Worm (Caenorhabditis elegans) whole organism, L3 larva: ENCODE measurements around the gene srt-65.

ENCODE experiments used
- ZK546.5 ChIP-seq: sonication (generic microtip); optimal IDR thresholded peaks from 2 replicates; lab custom pipeline; 2017; ENCODE audit warnings: missing biosample characterization, missing genetic modification characterization
- aly-2 ChIP-seq: fragments of 150-350 bp; optimal IDR thresholded peaks from 2 replicates; lab custom pipeline; 2014; ENCODE audit warnings: missing biosample characterization, missing genetic modification characterization
- ama-1 ChIP-seq: fragments of 150-350 bp; optimal IDR thresholded peaks from 2 replicates; lab custom pipeline; 2018
- ceh-16 ChIP-seq: sonication (generic microtip); optimal IDR thresholded peaks from 2 replicates; lab custom pipeline; 2017; ENCODE audit warnings: missing biosample characterization, missing genetic modification characterization
- ceh-28 ChIP-seq: fragments of 150-350 bp; optimal IDR thresholded peaks from 2 replicates; lab custom pipeline; 2014; ENCODE audit warnings: missing biosample characterization, missing genetic modification reagents, missing genetic modification characterization
- ceh-9 ChIP-seq: sonication (generic microtip); optimal IDR thresholded peaks from 2 replicates; lab custom pipeline; 2018; ENCODE audit warnings: missing biosample characterization, missing genetic modification characterization
- egl-27 ChIP-seq: sonication (generic microtip); optimal IDR thresholded peaks from 4 replicates; lab custom pipeline; 2017; ENCODE audit warnings: missing biosample characterization, missing genetic modification reagents, missing genetic modification characterization
- egl-5 ChIP-seq: fragments of 150-350 bp; optimal IDR thresholded peaks from 2 replicates; lab custom pipeline; 2017; ENCODE audit warnings: missing biosample characterization, missing genetic modification reagents, missing genetic modification characterization, inconsistent platforms
- elt-1 ChIP-seq: fragments of 150-350 bp; optimal IDR thresholded peaks from 2 replicates; lab custom pipeline; 2014; ENCODE audit warnings: missing biosample characterization, missing genetic modification characterization
- elt-2 ChIP-seq: sonication (generic microtip); optimal IDR thresholded peaks from 2 replicates; lab custom pipeline; 2016; ENCODE audit warnings: missing genetic modification reagents, mild to moderate bottlenecking, missing genetic modification characterization, missing compliant biosample characterization
- eor-1 ChIP-seq, 2 experiments: fragments of 150-350 bp; optimal IDR thresholded peaks; 2 replicates each; lab custom pipeline; 2014 to 2018; ENCODE audit warnings: missing biosample characterization in 2 of 2, missing genetic modification characterization in 2 of 2
- fos-1 ChIP-seq: fragments of 150-350 bp; optimal IDR thresholded peaks from 2 replicates; lab custom pipeline; 2014; ENCODE audit warnings: missing biosample characterization, missing genetic modification characterization
- hmg-11 ChIP-seq: sonication (generic microtip); optimal IDR thresholded peaks from 2 replicates; lab custom pipeline; 2016; ENCODE audit warnings: missing genetic modification characterization, missing compliant biosample characterization
- jun-1 ChIP-seq: fragments of 150-350 bp; optimal IDR thresholded peaks from 2 replicates; lab custom pipeline; 2014; ENCODE audit warnings: missing biosample characterization, missing genetic modification reagents, missing genetic modification characterization
- mdl-1 ChIP-seq: fragments of 150-350 bp; optimal IDR thresholded peaks from 2 replicates; lab custom pipeline; 2014; ENCODE audit warnings: missing biosample characterization, missing genetic modification characterization
- mml-1 ChIP-seq: fragments of 150-350 bp; sonication (generic microtip); optimal IDR thresholded peaks from 3 replicates; lab custom pipeline; 2014; ENCODE audit warnings: missing biosample characterization, missing genetic modification characterization
- nhr-11 ChIP-seq: fragments of 150-350 bp; optimal IDR thresholded peaks from 2 replicates; lab custom pipeline; 2014; ENCODE audit warnings: missing biosample characterization, missing genetic modification characterization
- nhr-12 ChIP-seq: fragments of 150-350 bp; optimal IDR thresholded peaks from 2 replicates; lab custom pipeline; 2014; ENCODE audit warnings: missing biosample characterization, missing genetic modification characterization
- nhr-23 ChIP-seq: fragments of 150-350 bp; optimal IDR thresholded peaks from 2 replicates; lab custom pipeline; 2014; ENCODE audit warnings: missing biosample characterization, missing genetic modification reagents, missing genetic modification characterization
- nhr-237 ChIP-seq: fragments of 150-350 bp; optimal IDR thresholded peaks from 2 replicates; lab custom pipeline; 2014; ENCODE audit warnings: missing biosample characterization, missing genetic modification characterization
- nhr-67 ChIP-seq: fragments of 150-350 bp; optimal IDR thresholded peaks from 2 replicates; lab custom pipeline; 2014; ENCODE audit warnings: missing biosample characterization, missing genetic modification characterization
- nhr-76 ChIP-seq: fragments of 150-350 bp; sonication (generic microtip); optimal IDR thresholded peaks from 5 replicates; lab custom pipeline; 2014; ENCODE audit warnings: missing biosample characterization, missing genetic modification characterization
- nhr-77 ChIP-seq: fragments of 150-350 bp; optimal IDR thresholded peaks from 2 replicates; lab custom pipeline; 2014; ENCODE audit warnings: missing biosample characterization, missing genetic modification characterization
- pha-4 ChIP-seq: fragments of 150-350 bp; optimal IDR thresholded peaks from 2 replicates; lab custom pipeline; 2014; ENCODE audit warnings: missing biosample characterization, missing genetic modification reagents, missing genetic modification characterization
- sea-2 ChIP-seq: fragments of 150-350 bp; sonication (generic microtip); optimal IDR thresholded peaks from 4 replicates; lab custom pipeline; 2014; ENCODE audit warnings: missing biosample characterization, missing genetic modification reagents, missing genetic modification characterization
- skn-1 ChIP-seq: fragments of 150-350 bp; optimal IDR thresholded peaks from 2 replicates; lab custom pipeline; 2014; ENCODE audit warnings: missing biosample characterization, missing genetic modification characterization
- tbx-2 ChIP-seq: sonication (generic microtip); optimal IDR thresholded peaks from 2 replicates; lab custom pipeline; 2016; ENCODE audit warnings: mild to moderate bottlenecking, missing genetic modification characterization, missing compliant biosample characterization
- unc-62 ChIP-seq: fragments of 150-350 bp; sonication (generic microtip); optimal IDR thresholded peaks from 4 replicates; lab custom pipeline; 2014; ENCODE audit warnings: missing biosample characterization, missing genetic modification reagents, missing genetic modification characterization
- zag-1 ChIP-seq: fragments of 150-350 bp; optimal IDR thresholded peaks from 2 replicates; lab custom pipeline; 2014; ENCODE audit warnings: missing biosample characterization, missing genetic modification characterization
- ztf-4 ChIP-seq: fragments of 150-350 bp; optimal IDR thresholded peaks from 2 replicates; lab custom pipeline; 2014; ENCODE audit warnings: missing biosample characterization, missing genetic modification characterization

Gene srt-65

DNA sequence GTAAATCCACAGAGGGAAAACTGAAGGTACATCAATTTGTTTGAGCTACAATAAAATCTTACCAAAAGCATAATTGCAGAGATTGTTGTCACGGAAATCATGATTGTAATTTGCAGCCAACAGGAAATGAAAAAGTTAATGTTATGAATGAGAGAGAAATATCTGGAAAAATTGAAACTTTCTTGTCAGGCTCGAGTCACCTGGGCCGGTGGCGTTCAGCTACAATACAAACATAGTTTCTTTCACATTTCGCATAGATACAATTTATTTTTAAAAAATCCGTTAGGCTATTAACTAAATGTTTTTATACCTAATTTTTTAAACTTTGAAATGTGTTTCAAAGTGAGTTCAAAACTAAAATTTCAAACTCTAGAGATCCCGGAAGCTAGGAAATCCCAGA lies 15.1 kb downstream of the srt-65 start, which contains the start of gene srx-39:
TSS of gene srx-39 (minus strand) at position 101 of the 400 bp plus-strand sequence.
- no peak for TF ChIP-seq ZK546.5 (tag; lab: Kevin White, UChicago)
- TF ChIP-seq zag-1: no peak
- TF ChIP-seq nhr-11 (tag; lab: Kevin White, UChicago): no peak
- no peak for TF ChIP-seq nhr-76 (tag; lab: Kevin White, UChicago)
- no peak for TF ChIP-seq fos-1 (tag; lab: Kevin White, UChicago)
- TF ChIP-seq eor-1 (tag; optimal IDR thresholded peaks at IDR 0.05; lab: Kevin White, UChicago): no peak
- no peak for TF ChIP-seq ceh-28 (tag; lab: Kevin White, UChicago)

DNA sequence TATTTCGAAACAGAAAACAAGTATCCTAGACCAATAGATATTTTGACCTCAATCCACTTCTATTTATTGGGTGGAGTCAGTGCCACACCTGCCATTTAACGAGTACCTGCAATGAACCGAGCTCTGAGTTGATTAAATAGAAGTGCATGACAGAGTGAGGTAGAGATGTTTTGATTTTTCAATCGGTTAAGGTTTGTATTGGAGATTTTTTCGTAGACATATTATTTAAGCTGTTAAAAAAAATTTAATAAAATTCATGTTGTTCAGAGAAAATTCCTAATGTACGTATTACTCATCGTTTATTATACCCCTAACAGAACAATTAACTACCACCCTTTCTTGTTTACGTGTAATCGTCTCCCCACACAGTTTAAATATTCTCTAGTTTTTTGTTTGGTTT lies 17.2 kb downstream of the srt-65 start, which contains the start of gene srx-38:
TSS of gene srx-38 (minus strand) at position 101 of the 400 bp plus-strand sequence.
- no peak for TF ChIP-seq eor-1 (tag; optimal IDR thresholded peaks at IDR 0.05; lab: Kevin White, UChicago)
- TF ChIP-seq egl-27 (tag; lab: Kevin White, UChicago): no peak

- TF ChIP-seq hmg-11 (tag; lab: Kevin White, UChicago) (no peak), ceh-28 (tag; lab: Kevin White, UChicago) (no peak)
Observed at ce11 chrV:5150880-5151279, 21.9 kb downstream of the srt-65 start, which contains the start of gene srh-130. TSS of gene srh-130 (plus strand) at chrV:5151180.

ce11 chrV:5146394-5146793 lies 26.3 kb downstream of the srt-65 start, which contains the start of gene F14F9.6:
TSS of gene F14F9.6 (minus strand) at chrV:5146494.
- TF ChIP-seq hmg-11 (tag; lab: Kevin White, UChicago): no peak
- TF ChIP-seq elt-2 (tag; lab: Kevin White, UChicago): no peak
- no peak for TF ChIP-seq tbx-2 (tag; lab: Kevin White, UChicago)
- TF ChIP-seq aly-2 (tag; lab: Kevin White, UChicago): no peak

- TF ChIP-seq hmg-11 (tag; lab: Kevin White, UChicago) (no peak), nhr-237 (tag; lab: Kevin White, UChicago) (no peak)
Observed at ce11 chrV:5144541-5144940, 28.2 kb downstream of the srt-65 start, which contains the start of gene F14F9.2. TSS of gene F14F9.2 (plus strand) at chrV:5144841.

DNA sequence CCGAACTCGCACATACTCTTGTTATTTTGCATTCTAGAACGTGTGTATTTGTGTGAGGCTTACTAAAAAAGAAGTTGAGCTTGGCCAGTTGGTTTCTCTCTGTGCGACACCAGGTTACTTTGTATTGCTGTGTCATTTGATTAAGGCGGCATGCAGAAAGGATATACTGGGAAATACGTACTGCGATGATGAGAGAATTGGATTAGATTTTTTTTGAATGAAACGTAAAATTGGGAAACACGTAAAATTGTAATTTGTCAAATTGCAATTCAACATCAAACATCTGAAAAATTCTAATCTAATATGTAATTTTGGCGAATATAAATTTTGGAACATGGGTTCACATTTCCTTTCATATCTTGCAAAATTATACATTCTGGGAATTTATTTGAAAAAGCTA lies 28.9 kb downstream of the srt-65 start, which contains the start of gene srh-129:
TSS of gene srh-129 (minus strand) at position 101 of the 400 bp plus-strand sequence.
- TF ChIP-seq nhr-237 (tag; lab: Kevin White, UChicago): no peak
- TF ChIP-seq fos-1 (tag; lab: Kevin White, UChicago): no peak
- no peak for TF ChIP-seq ceh-16
- TF ChIP-seq nhr-12 (tag; lab: Kevin White, UChicago): no peak
- TF ChIP-seq jun-1 (tag; lab: Kevin White, UChicago): no peak
- TF ChIP-seq sea-2: no peak
- no peak for TF ChIP-seq nhr-23 (tag; lab: Kevin White, UChicago)
- no peak for TF ChIP-seq ZK546.5 (tag; lab: Kevin White, UChicago)
- no peak for TF ChIP-seq pha-4 (tag; lab: Kevin White, UChicago)
- no peak for TF ChIP-seq egl-5 (tag; lab: Kevin White, UChicago)
- TF ChIP-seq hmg-11 (tag; lab: Kevin White, UChicago): no peak
- TF ChIP-seq nhr-67 (tag; lab: Kevin White, UChicago): no peak
- TF ChIP-seq ama-1 (lab: Kevin White, UChicago): no peak
- no peak for TF ChIP-seq elt-1 (tag; lab: Kevin White, UChicago)
- TF ChIP-seq eor-1 (tag; optimal IDR thresholded peaks at IDR 0.05; lab: Kevin White, UChicago): no peak

DNA sequence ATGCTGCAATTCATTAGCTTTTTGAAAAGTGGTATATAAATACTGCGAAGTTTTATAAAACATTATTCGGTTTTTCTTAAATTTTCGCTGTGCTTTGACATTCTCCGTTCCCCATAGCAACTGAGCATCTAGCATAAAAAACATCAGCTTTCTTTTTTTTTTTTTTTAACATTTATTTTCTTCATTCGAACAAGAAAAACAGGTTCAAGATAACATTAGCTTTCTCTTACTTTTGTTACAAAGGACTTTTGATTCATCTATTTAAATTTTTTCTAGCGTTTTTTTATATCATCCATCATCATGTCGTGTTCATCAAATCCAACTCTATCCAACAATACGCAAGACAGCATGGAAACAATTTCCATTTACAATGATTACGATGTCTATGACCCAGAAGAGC lies 34.8 kb downstream of the srt-65 start, which contains the start of gene F14F9.3:
TSS of gene F14F9.3 (plus strand) at position 301 of the 400 bp plus-strand sequence.
- TF ChIP-seq ceh-9 (tag; lab: Kevin White, UChicago): no peak
- TF ChIP-seq nhr-11 (tag; lab: Kevin White, UChicago): no peak
- no peak for TF ChIP-seq ztf-4 (tag; lab: Kevin White, UChicago)
- no peak for TF ChIP-seq nhr-77
- TF ChIP-seq unc-62 (GFP tag; lab: Kevin White, UChicago): no peak
- TF ChIP-seq pha-4 (tag; lab: Kevin White, UChicago): no peak

DNA sequence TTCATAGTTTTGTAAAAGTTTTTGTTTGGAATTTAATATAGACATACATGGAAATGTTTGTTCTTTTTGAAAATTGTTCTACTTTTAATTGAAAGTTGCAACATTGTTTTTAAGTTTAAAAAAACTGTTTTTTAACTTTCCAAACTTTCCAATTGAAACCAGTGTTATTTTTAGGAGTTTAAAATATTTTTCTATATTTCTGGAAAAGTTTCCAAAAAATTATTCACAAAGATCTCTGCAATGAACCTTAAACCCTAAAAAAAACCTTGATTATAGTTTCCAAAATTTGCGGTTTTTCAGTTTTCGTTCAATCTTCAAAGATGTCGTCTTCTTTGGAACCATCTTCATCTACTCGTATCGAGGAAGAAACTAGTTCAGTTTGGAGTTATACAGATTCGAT lies 40.3 kb downstream of the srt-65 start, which contains the start of gene F14F9.4:
TSS of gene F14F9.4 (plus strand) at position 301 of the 400 bp plus-strand sequence.
- TF ChIP-seq hmg-11 (tag; lab: Kevin White, UChicago): no peak
- TF ChIP-seq unc-62 (GFP tag; lab: Kevin White, UChicago): no peak
- TF ChIP-seq nhr-76 (tag; lab: Kevin White, UChicago): no peak
- no peak for TF ChIP-seq fos-1 (tag; lab: Kevin White, UChicago)
- no peak for TF ChIP-seq mdl-1 (tag; lab: Kevin White, UChicago)
- no peak for TF ChIP-seq skn-1 (tag; lab: Kevin White, UChicago)
- TF ChIP-seq ama-1 (lab: Kevin White, UChicago): no peak
- no peak for TF ChIP-seq mml-1 (tag; lab: Kevin White, UChicago)
- no peak for TF ChIP-seq nhr-67 (tag; lab: Kevin White, UChicago)
- TF ChIP-seq, all 47 proteins: peak for 0
